Worm (Caenorhabditis elegans): ENCODE results near the gene F55G7.3.

DNA sequence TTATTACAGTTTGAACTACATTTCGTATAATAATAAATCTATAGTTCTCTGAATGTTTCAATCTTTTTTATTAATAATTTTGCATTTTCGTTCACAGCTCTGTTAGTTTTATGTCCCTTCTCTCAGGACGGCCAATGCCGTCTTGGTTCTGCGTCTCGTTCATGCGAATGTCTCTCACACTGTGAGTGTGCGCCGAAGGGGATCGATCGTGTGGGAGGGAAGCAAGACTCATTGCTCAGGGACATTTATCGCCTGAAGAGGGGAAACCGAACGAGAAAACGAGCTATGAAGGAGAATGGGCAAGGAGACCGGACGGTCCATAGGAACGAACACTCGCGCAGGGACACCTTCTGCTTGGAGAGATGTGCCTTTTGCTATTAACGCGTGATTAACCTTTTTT, 42.8 kb downstream of the F55G7.3 start:
- no peak for TF ChIP-seq cog-1 (tag; optimal IDR thresholded peaks at IDR 0.05)
- TF ChIP-seq flt-1 (GFP tag; IDR thresholded peaks at IDR 0.05) = no peak
- no peak for TF ChIP-seq ztf-23 (GFP tag; IDR thresholded peaks at IDR 0.05)
- TF ChIP-seq ztf-29 (GFP tag; IDR thresholded peaks at IDR 0.05) = no peak
- TF ChIP-seq ref-1 (GFP tag; conservative IDR thresholded peaks at IDR 0.05) = no peak
- TF ChIP-seq klf-2 (GFP tag; conservative IDR thresholded peaks at IDR 0.05) = no peak
